Worm (Caenorhabditis elegans): ENCODE data around the gene srt-33.

- TF ChIP-seq med-1 (GFP tag; optimal IDR thresholded peaks at IDR 0.05; ENCODE audit: insufficient read depth) (no peak), flt-1 (GFP tag; IDR thresholded peaks at IDR 0.05) (no peak)
These were observed 19.9 kb upstream of the srt-33 start, which contains the start of the genes spig-3 and F14D7.12 for ce11 chrV:14299569-14300064.

Data from whole organism, midembryonic.